Worm (Caenorhabditis elegans): ENCODE data around the gene dpy-13.
A peak's percentile ranks its signal among the peaks of the same experiment; 100 is the strongest.

Gene dpy-13

DNA sequence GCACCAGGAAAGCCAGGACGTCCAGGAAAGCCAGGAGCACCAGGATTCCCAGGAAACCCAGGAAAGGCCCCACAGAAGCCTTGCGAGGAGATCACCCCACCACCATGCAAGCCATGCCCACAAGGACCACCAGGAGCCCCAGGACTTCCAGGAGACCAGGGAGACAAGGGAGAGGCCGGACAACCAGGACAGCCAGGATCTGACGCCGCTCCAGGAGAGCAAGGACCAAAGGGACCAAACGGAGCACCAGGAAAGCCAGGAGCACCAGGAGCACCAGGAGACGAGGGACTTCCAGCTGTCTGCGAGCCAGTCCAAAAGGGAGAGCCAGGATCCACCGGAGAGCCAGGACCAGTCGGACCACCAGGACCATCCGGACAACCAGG is 602 bp downstream of the dpy-13 start:
- TF ChIP-seq R02D3.7 (tag; optimal IDR thresholded peaks at IDR 0.05) (no peak), nhr-77 (tag; optimal IDR thresholded peaks at IDR 0.05) (no peak), egl-27 (tag; optimal IDR thresholded peaks at IDR 0.05) (no peak), elt-3 (tag; optimal IDR thresholded peaks at IDR 0.05) (no peak), hmg-11 (tag; optimal IDR thresholded peaks at IDR 0.05) (no peak), pqm-1 (tag; optimal IDR thresholded peaks at IDR 0.05) (no peak), nhr-28 (tag; optimal IDR thresholded peaks at IDR 0.05) (no peak), daf-12 (tag; optimal IDR thresholded peaks at IDR 0.05) (no peak), elt-2 (tag; optimal IDR thresholded peaks at IDR 0.05) (no peak), nhr-12 (tag; optimal IDR thresholded peaks at IDR 0.05) (no peak), sea-2 (GFP tag; optimal IDR thresholded peaks at IDR 0.05) (no peak), ceh-28 (tag; optimal IDR thresholded peaks at IDR 0.05) (no peak), nhr-25 (tag; optimal IDR thresholded peaks at IDR 0.05) (no peak)

DNA sequence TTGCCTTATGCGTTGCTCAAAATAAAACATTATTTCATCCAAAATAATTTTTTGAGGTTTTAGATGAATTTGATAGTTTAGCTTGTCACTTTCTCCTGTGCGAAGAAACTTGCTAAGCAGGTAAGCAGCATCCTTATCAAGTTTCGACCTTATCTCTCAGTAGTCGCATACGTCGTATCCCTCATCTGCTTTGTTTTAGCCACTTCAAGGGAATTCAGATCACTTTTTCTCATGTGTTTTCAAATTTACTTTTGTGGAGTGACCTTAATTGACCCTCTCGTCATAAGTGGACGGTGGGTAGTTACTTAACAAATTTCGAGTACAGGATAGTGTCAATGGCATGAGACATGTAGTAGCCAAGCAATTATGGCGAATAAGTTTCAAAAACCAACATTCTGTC is 1.3 kb downstream of the dpy-13 start:
- TF ChIP-seq tbx-2 (tag; optimal IDR thresholded peaks at IDR 0.05) (peak; percentile 46), elt-3 (tag; optimal IDR thresholded peaks at IDR 0.05) (peak in 1 of 3 experiments; percentile 93), skn-1 (tag; optimal IDR thresholded peaks at IDR 0.05) (no peak), nfya-1 (tag; optimal IDR thresholded peaks at IDR 0.05; ENCODE audit: insufficient read depth) (peak; percentile 18), R02D3.7 (tag; optimal IDR thresholded peaks at IDR 0.05) (no peak), mdl-1 (tag; optimal IDR thresholded peaks at IDR 0.05) (no peak), nhr-25 (tag; optimal IDR thresholded peaks at IDR 0.05) (peak; percentile 68), ama-1 (optimal IDR thresholded peaks at IDR 0.05) (peak; percentile 90), nhr-77 (tag; optimal IDR thresholded peaks at IDR 0.05) (peak; percentile 55)

DNA sequence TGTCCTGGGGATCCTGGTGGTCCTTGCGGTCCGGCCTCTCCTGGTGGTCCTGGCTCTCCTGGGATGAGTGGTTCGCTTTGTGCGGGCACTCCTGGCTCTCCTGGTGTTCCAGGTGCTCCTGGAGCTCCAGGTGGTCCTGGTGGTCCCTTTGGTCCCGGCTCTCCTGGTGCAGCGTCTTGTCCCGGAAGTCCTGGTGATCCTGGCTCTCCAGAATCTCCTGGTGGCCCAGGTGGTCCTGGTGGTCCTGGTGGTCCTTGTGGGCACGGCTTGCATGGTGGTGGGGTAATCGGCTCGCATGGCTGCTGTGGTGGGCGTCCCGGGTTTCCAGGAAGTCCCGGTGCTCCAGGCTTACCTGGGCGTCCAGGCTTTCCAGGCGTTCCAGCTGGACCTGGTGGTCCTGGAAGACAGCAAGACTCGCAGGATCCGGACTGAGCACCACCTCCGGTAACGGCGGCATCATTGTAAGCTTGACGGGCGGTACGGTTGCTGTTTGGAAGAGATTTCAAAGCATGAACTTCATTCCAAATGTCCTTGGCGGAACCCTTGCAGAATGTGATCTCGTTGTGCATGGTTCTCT is 8.5 kb downstream of the dpy-13 start:
- no peak for TF ChIP-seq ztf-4 (tag; optimal IDR thresholded peaks at IDR 0.05)
- TF ChIP-seq nhr-28 (tag; optimal IDR thresholded peaks at IDR 0.05) = no peak
- no peak for TF ChIP-seq nhr-23 (tag; optimal IDR thresholded peaks at IDR 0.05)
- no peak for TF ChIP-seq nhr-25 (tag; optimal IDR thresholded peaks at IDR 0.05)
- TF ChIP-seq hmg-11 (tag; optimal IDR thresholded peaks at IDR 0.05) = no peak
- TF ChIP-seq skn-1 (tag; optimal IDR thresholded peaks at IDR 0.05) = no peak
- TF ChIP-seq ceh-9 (tag; optimal IDR thresholded peaks at IDR 0.05) = no peak
- no peak for TF ChIP-seq fkh-2 (tag; optimal IDR thresholded peaks at IDR 0.05)
- no peak for TF ChIP-seq R02D3.7 (tag; optimal IDR thresholded peaks at IDR 0.05)
- TF ChIP-seq eor-1 (tag; optimal IDR thresholded peaks at IDR 0.05) = no peak
- no peak for TF ChIP-seq lin-39 (tag; optimal IDR thresholded peaks at IDR 0.05)
- no peak for TF ChIP-seq fkh-10 (GFP tag; optimal IDR thresholded peaks at IDR 0.05)
- no peak for TF ChIP-seq daf-12 (tag; optimal IDR thresholded peaks at IDR 0.05)
- TF ChIP-seq nhr-237 (tag; optimal IDR thresholded peaks at IDR 0.05) = no peak
- no peak for TF ChIP-seq fos-1 (tag; optimal IDR thresholded peaks at IDR 0.05)

ce11 chrIV:4244510-4244909 is 9.1 kb downstream of the dpy-13 start, which contains the start of gene col-34:
col-34 (minus strand) TSS chrIV:4244610.
- TF ChIP-seq ceh-16 (tag; optimal IDR thresholded peaks at IDR 0.05) = no peak
- TF ChIP-seq egl-5 (tag; optimal IDR thresholded peaks at IDR 0.05) = peak; percentile 15

ce11 chrIV:4246493-4246892 is 11.1 kb downstream of the dpy-13 start, which contains the start of gene ttr-20:
ttr-20 (plus strand) TSS chrIV:4246793.
- no peak for TF ChIP-seq fkh-2 (tag; optimal IDR thresholded peaks at IDR 0.05)
- TF ChIP-seq nhr-237 (tag; optimal IDR thresholded peaks at IDR 0.05) = no peak

ce11 chrIV:4247334-4247733 is 11.9 kb downstream of the dpy-13 start:
- TF ChIP-seq mdl-1 (tag; optimal IDR thresholded peaks at IDR 0.05) (no peak), fkh-2 (tag; optimal IDR thresholded peaks at IDR 0.05) (no peak), nhr-25 (tag; optimal IDR thresholded peaks at IDR 0.05) (peak; percentile 62), eor-1 (tag; optimal IDR thresholded peaks at IDR 0.05) (no peak), egl-5 (tag; optimal IDR thresholded peaks at IDR 0.05) (peak; percentile 70), elt-2 (tag; optimal IDR thresholded peaks at IDR 0.05) (peak; percentile 33), mml-1 (tag; optimal IDR thresholded peaks at IDR 0.05) (no peak), pha-4 (tag; optimal IDR thresholded peaks at IDR 0.05) (peak; percentile 71), unc-39 (tag; optimal IDR thresholded peaks at IDR 0.05) (no peak), nhr-11 (tag; optimal IDR thresholded peaks at IDR 0.05) (no peak), lsy-12 (tag; optimal IDR thresholded peaks at IDR 0.05) (no peak), lin-39 (tag; optimal IDR thresholded peaks at IDR 0.05) (peak; percentile 31), ceh-82 (tag; optimal IDR thresholded peaks at IDR 0.05) (no peak), hmg-11 (tag; optimal IDR thresholded peaks at IDR 0.05) (peak; percentile 36), lin-15B (tag; optimal IDR thresholded peaks at IDR 0.05) (peak; percentile 55), nhr-23 (tag; optimal IDR thresholded peaks at IDR 0.05) (peak; percentile 58)
